Worm (Caenorhabditis elegans) whole organism, young adult: ENCODE data around the gene F13A2.4.

ENCODE experiments used
- B0035.1 ChIP-seq: sonication (generic microtip); optimal IDR thresholded peaks from 2 replicates; lab custom pipeline; 2016; ENCODE audit warnings: missing genetic modification characterization, mild to moderate bottlenecking, missing compliant biosample characterization, missing genotype, missing genetic modification reagents
- B0336.3 ChIP-seq: fragments of 200-800 bp; sonication (Bioruptor generic); IDR thresholded peaks from 2 replicates; pipeline ENCODE4 v1.3.6; 2022; ENCODE audit warnings: missing genetic modification characterization, missing compliant biosample characterization
- D2030.7 ChIP-seq: fragments of 200-800 bp; sonication (Bioruptor generic); IDR thresholded peaks from 2 replicates; pipeline ENCODE4 v1.3.6; 2022; ENCODE audit warnings: missing genetic modification reagents, missing genetic modification characterization, missing compliant biosample characterization
- F52B5.7 ChIP-seq: sonication (generic microtip); optimal IDR thresholded peaks from 2 replicates; lab custom pipeline; 2016; ENCODE audit warnings: mild to moderate bottlenecking, missing genetic modification characterization, missing compliant biosample characterization
- F57A8.1 ChIP-seq: fragments of 200-800 bp; sonication (Bioruptor generic); optimal IDR thresholded peaks from 2 replicates; lab custom pipeline; 2018; ENCODE audit warnings: mild to moderate bottlenecking, missing genetic modification characterization, moderate library complexity, missing compliant biosample characterization
- K12H6.12 ChIP-seq: fragments of 200-800 bp; sonication (Bioruptor generic); optimal IDR thresholded peaks from 2 replicates; lab custom pipeline; 2018; ENCODE audit warnings: mild to moderate bottlenecking, missing genetic modification characterization, missing compliant biosample characterization
- T07F8.4 ChIP-seq: sonication (generic microtip); optimal IDR thresholded peaks from 2 replicates; lab custom pipeline; 2016; ENCODE audit warnings: mild to moderate bottlenecking, missing genetic modification characterization, moderate library complexity, missing compliant biosample characterization
- atf-7 ChIP-seq: sonication (generic microtip); optimal IDR thresholded peaks from 2 replicates; lab custom pipeline; 2017; ENCODE audit warnings: mild to moderate bottlenecking, missing genetic modification characterization, missing compliant biosample characterization
- ceh-100 ChIP-seq: fragments of 200-800 bp; sonication (Bioruptor generic); IDR thresholded peaks from 2 replicates; pipeline ENCODE4 v1.3.6; 2022; ENCODE audit warnings: missing genetic modification reagents, missing genetic modification characterization, missing compliant biosample characterization
- ceh-91 ChIP-seq: fragments of 200-800 bp; sonication (Bioruptor generic); IDR thresholded peaks from 2 replicates; pipeline ENCODE4 v1.3.6; 2022; ENCODE audit warnings: missing genetic modification reagents, missing genetic modification characterization, missing compliant biosample characterization
- die-1 ChIP-seq: sonication (generic microtip); optimal IDR thresholded peaks from 2 replicates; lab custom pipeline; 2016; ENCODE audit warnings: missing genotype, mild to moderate bottlenecking, missing genetic modification characterization, missing compliant biosample characterization
- dpl-1 ChIP-seq: fragments of 150-350 bp; optimal IDR thresholded peaks from 2 replicates; lab custom pipeline; 2014; ENCODE audit warnings: missing biosample characterization, missing genetic modification reagents, missing genetic modification characterization
- efl-1 ChIP-seq: fragments of 150-350 bp; optimal IDR thresholded peaks from 2 replicates; lab custom pipeline; 2014; ENCODE audit warnings: missing biosample characterization, missing genetic modification reagents, missing genetic modification characterization
- egrh-3 ChIP-seq: fragments of 200-800 bp; sonication (Bioruptor generic); IDR thresholded peaks from 2 replicates; pipeline ENCODE4 v1.3.6; 2022; ENCODE audit warnings: missing genetic modification reagents, missing genetic modification characterization, missing compliant biosample characterization
- let-526 ChIP-seq: fragments of 200-800 bp; sonication (Bioruptor generic); IDR thresholded peaks from 2 replicates; pipeline ENCODE4 v1.3.6; 2022; ENCODE audit warnings: missing genetic modification reagents, missing genetic modification characterization, missing compliant biosample characterization
- lin-35 ChIP-seq, 3 experiments: fragments of 150-350 bp in 2 of 3; sonication (generic microtip) in 1 of 3; optimal IDR thresholded peaks; 2 replicates each; lab custom pipeline; 2014 to 2018; ENCODE audit warnings: missing biosample characterization in 3 of 3, missing genetic modification characterization in 3 of 3, missing genetic modification reagents in 3 of 3
- lir-1 ChIP-seq: fragments of 200-800 bp; sonication (Bioruptor generic); conservative IDR thresholded peaks from 2 replicates; pipeline ENCODE4 v1.3.6; 2022; ENCODE audit warnings: missing genetic modification reagents, missing genetic modification characterization, missing compliant biosample characterization
- lsl-1 ChIP-seq: fragments of 200-800 bp; sonication (Bioruptor generic); optimal IDR thresholded peaks from 2 replicates; lab custom pipeline; 2018; ENCODE audit warnings: mild to moderate bottlenecking, missing genetic modification characterization, moderate library complexity, missing compliant biosample characterization
- madf-10 ChIP-seq: sonication (generic microtip); optimal IDR thresholded peaks from 2 replicates; lab custom pipeline; 2016; ENCODE audit warnings: mild to moderate bottlenecking, missing genetic modification characterization, missing compliant biosample characterization
- madf-8 ChIP-seq: fragments of 200-800 bp; sonication (Bioruptor generic); conservative IDR thresholded peaks from 2 replicates; pipeline ENCODE4 v1.3.6; 2022; ENCODE audit warnings: missing genetic modification reagents, missing genetic modification characterization, missing compliant biosample characterization
- mcd-1 ChIP-seq: fragments of 200-800 bp; sonication (Bioruptor generic); IDR thresholded peaks from 2 replicates; pipeline ENCODE4 v1.3.6; 2022; ENCODE audit warnings: missing genetic modification reagents, missing genetic modification characterization, missing compliant biosample characterization
- mel-28 ChIP-seq: sonication (generic microtip); optimal IDR thresholded peaks from 2 replicates; lab custom pipeline; 2016; ENCODE audit warnings: borderline replicate concordance, mild to moderate bottlenecking, missing genetic modification characterization, missing compliant biosample characterization
- mes-4 ChIP-seq: sonication (generic microtip); optimal IDR thresholded peaks from 2 replicates; lab custom pipeline; 2016; ENCODE audit warnings: missing genotype, missing genetic modification characterization, missing compliant biosample characterization
- nfyb-1 ChIP-seq: fragments of 200-800 bp; sonication (Bioruptor generic); IDR thresholded peaks from 2 replicates; pipeline ENCODE4 v1.3.6; 2022; ENCODE audit warnings: missing genetic modification reagents, missing genetic modification characterization, missing compliant biosample characterization
- repo-1 ChIP-seq: sonication (generic microtip); optimal IDR thresholded peaks from 2 replicates; lab custom pipeline; 2017; ENCODE audit warnings: mild to moderate bottlenecking, missing genetic modification characterization, missing compliant biosample characterization
- sdz-38 ChIP-seq: sonication (generic microtip); optimal IDR thresholded peaks from 2 replicates; lab custom pipeline; 2016; ENCODE audit warnings: missing genotype, missing genetic modification characterization, missing compliant biosample characterization
- snpc-1.1 ChIP-seq: sonication (generic microtip); optimal IDR thresholded peaks from 2 replicates; lab custom pipeline; 2017; ENCODE audit warnings: missing genetic modification characterization, mild to moderate bottlenecking, missing compliant biosample characterization, antibody characterized with exemption, moderate library complexity, missing genotype, missing genetic modification reagents; ENCODE audit not compliant: insufficient read depth
- snpc-1.3 ChIP-seq: sonication (generic microtip); optimal IDR thresholded peaks from 2 replicates; lab custom pipeline; 2017; ENCODE audit warnings: missing genetic modification characterization, mild to moderate bottlenecking, missing compliant biosample characterization, antibody characterized with exemption, moderate library complexity, missing genotype, missing genetic modification reagents; ENCODE audit not compliant: insufficient read depth
- tlf-1 ChIP-seq: fragments of 200-800 bp; sonication (Bioruptor generic); optimal IDR thresholded peaks from 2 replicates; lab custom pipeline; 2018; ENCODE audit warnings: mild to moderate bottlenecking, missing genetic modification characterization, missing compliant biosample characterization
- xnd-1 ChIP-seq: sonication (generic microtip); optimal IDR thresholded peaks from 2 replicates; lab custom pipeline; 2016; ENCODE audit warnings: missing genotype, missing genetic modification reagents, missing genetic modification characterization, missing compliant biosample characterization
- zfh-2 ChIP-seq: fragments of 200-800 bp; sonication (Bioruptor generic); conservative IDR thresholded peaks from 2 replicates; pipeline ENCODE4 v1.3.6; 2022; ENCODE audit warnings: missing genetic modification reagents, missing genetic modification characterization, missing compliant biosample characterization
- zim-3 ChIP-seq: sonication (generic microtip); optimal IDR thresholded peaks from 2 replicates; lab custom pipeline; 2017; ENCODE audit warnings: mild to moderate bottlenecking, missing genetic modification characterization, moderate library complexity, missing compliant biosample characterization
- ztf-22 ChIP-seq: fragments of 200-800 bp; sonication (Bioruptor generic); optimal IDR thresholded peaks from 2 replicates; lab custom pipeline; 2018; ENCODE audit warnings: mild to moderate bottlenecking, missing genetic modification characterization, moderate library complexity, missing compliant biosample characterization
- ztf-25 ChIP-seq: fragments of 200-800 bp; sonication (Bioruptor generic); IDR thresholded peaks from 2 replicates; pipeline ENCODE4 v1.3.6; 2022; ENCODE audit warnings: missing genetic modification reagents, missing genetic modification characterization, missing compliant biosample characterization
- ztf-26 ChIP-seq: sonication (generic microtip); optimal IDR thresholded peaks from 2 replicates; lab custom pipeline; 2017; ENCODE audit warnings: missing genetic modification characterization, missing compliant biosample characterization
- ztf-28 ChIP-seq: fragments of 200-800 bp; sonication (Bioruptor generic); IDR thresholded peaks from 2 replicates; pipeline ENCODE4 v1.3.6; 2022; ENCODE audit warnings: missing genetic modification reagents, missing genetic modification characterization, missing compliant biosample characterization
- ztf-3 ChIP-seq: fragments of 200-800 bp; sonication (Bioruptor generic); optimal IDR thresholded peaks from 2 replicates; lab custom pipeline; 2018; ENCODE audit warnings: mild to moderate bottlenecking, missing genetic modification characterization, missing compliant biosample characterization

F13A2.4 gene

DNA sequence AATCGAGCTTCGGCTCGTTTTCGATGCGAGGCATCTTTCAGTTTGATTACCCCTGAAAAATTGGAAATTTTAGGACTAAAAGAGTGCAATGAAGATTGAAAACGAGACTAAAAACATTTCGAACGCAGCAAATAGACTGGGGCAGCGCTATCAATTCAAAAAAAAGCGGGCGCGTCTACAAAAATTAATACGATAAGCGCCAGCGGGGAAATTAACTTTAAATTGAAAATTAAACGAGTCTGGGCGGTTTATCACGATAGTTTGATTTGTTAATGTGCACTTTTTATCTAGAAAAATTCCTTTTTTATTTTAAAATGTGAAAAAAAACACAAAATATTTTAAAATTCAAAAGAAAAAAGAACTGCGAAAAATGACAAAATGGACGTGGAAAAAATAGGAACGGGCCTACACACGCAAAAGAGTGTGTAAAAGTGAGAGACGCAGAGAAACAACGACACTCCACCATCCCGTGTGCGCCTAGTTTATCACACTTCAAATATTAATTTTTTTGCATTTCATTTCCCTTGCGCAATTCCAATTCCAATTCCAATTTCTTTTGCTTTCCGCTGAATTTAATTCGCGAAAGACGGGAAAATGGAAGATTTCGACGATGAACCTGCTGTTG, 28.6 kb downstream of the F13A2.4 start, which contains the start of the genes gmpr-1 and fipp-1 (continued):
- TF ChIP-seq mcd-1 (GFP tag; lab: Robert Waterston, UW) (peak; percentile 53; the same call in 1 of the 2 replicates), ztf-26 (tag; lab: Kevin White, UChicago) (no peak), xnd-1 (tag; lab: Kevin White, UChicago) (peak; percentile 74)

DNA sequence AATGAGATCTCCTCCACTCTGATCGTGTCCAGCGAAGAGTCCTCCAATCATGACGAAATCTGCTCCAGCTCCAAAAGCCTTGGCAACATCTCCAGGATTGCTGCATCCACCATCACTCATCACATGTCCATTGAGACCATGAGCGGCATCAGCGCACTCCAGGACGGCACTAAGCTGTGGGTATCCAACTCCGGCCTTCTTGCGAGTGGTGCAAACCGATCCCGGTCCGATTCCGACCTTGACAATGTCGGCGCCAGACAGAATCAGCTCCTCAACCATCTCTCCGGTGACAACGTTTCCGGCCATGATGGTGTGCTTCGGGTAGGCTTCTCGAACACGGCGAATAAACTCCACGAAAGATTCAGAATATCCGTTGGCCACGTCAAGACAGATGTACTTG, 29.5 kb downstream of the F13A2.4 start:
- TF ChIP-seq tlf-1 (GFP tag; lab: Kevin White, UChicago) (no peak), zfh-2 (GFP tag; lab: Robert Waterston, UW) (peak; percentile 68)
- TF ChIP-seq, all 124 proteins: peak for 1

DNA sequence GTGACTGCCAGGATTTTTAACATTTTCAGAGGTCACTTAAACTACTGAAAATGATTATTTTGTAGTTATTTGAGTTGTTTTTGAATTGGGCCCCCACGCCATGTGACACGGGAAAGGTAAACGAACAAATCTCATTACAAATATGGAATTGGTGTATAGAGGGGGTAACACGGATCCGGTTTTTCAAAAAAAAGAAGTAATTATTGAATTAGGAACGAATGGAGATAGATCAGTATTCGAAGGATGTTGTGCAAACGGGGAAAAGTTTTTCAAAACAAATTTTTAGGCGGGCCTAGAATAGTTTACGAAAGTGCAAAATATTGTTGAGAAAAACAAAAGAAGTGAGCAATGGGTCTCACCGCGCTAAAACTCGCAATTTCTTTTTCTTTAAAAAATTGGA, 33.6 kb downstream of the F13A2.4 start, which contains the start of gene F32D1.11:
TSS of gene F32D1.11 (minus strand) at position 101 of the 400 bp plus-strand sequence.
- TF ChIP-seq mel-28 (tag; lab: Kevin White, UChicago) (no peak), tlf-1 (GFP tag; lab: Kevin White, UChicago) (no peak), repo-1 (tag; lab: Kevin White, UChicago) (no peak), madf-8 (no peak), die-1 (tag; lab: Kevin White, UChicago) (no peak), sdz-38 (tag; lab: Kevin White, UChicago) (no peak), B0035.1 (tag; lab: Kevin White, UChicago) (no peak), ztf-22 (GFP tag; lab: Kevin White, UChicago) (no peak), egrh-3 (GFP tag; lab: Robert Waterston, UW) (no peak), K12H6.12 (tag; lab: Kevin White, UChicago) (no peak), zim-3 (tag; lab: Kevin White, UChicago) (no peak), ceh-100 (no peak), F57A8.1 (GFP tag; lab: Kevin White, UChicago) (no peak), madf-10 (no peak), mes-4 (tag; lab: Kevin White, UChicago) (no peak), B0336.3 (no peak), lin-35 (GFP tag; optimal IDR thresholded peaks at IDR 0.05; lab: Kevin White, UChicago) (no peak), T07F8.4 (tag; lab: Kevin White, UChicago) (no peak), ztf-28 (GFP tag; lab: Robert Waterston, UW) (no peak), D2030.7 (GFP tag; lab: Robert Waterston, UW) (no peak)
- TF ChIP-seq, all 124 proteins: peak for 0

DNA sequence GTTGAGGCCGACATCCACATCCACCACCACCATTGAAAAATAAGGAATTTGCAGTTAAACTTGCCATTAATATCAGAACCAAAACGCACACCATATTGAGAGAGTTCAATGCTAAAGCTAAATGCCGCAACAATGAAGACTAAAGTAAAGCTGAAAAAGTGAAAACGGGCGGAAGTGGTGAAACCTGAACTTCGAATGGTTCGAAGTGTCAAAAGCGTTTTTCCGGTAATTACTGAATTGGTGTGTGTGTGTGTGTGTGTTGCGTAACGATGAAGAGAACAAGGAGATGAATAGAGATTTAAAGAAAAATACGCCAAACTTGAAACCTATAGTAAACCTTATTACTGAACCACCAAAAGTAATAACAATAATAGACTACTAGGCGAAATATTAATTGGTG, 35.5 kb downstream of the F13A2.4 start, which contains the start of gene grl-13:
TSS of gene grl-13 (minus strand) at position 101 of the 400 bp plus-strand sequence.
- TF ChIP-seq B0336.3 (no peak), dpl-1 (GFP tag; lab: Kevin White, UChicago) (no peak), lsl-1 (no peak), snpc-1.1 (tag; lab: Kevin White, UChicago) (no peak), madf-10 (no peak), ztf-3 (GFP tag; lab: Kevin White, UChicago) (no peak), xnd-1 (tag; lab: Kevin White, UChicago) (no peak), nfyb-1 (no peak), let-526 (GFP tag; lab: Robert Waterston, UW) (no peak), F52B5.7 (tag; lab: Kevin White, UChicago) (no peak), snpc-1.3 (tag; lab: Kevin White, UChicago) (no peak), atf-7 (tag; lab: Kevin White, UChicago) (no peak), lir-1 (no peak), efl-1 (GFP tag; lab: Kevin White, UChicago) (no peak), ztf-25 (GFP tag; lab: Robert Waterston, UW) (no peak), ztf-22 (GFP tag; lab: Kevin White, UChicago) (no peak), sdz-38 (tag; lab: Kevin White, UChicago) (no peak), ceh-100 (no peak), ceh-91 (no peak)
